Worm (Caenorhabditis elegans) whole organism, midembryonic: ENCODE data around the gene cyp-33A1.

Experiments
- T22C8.4 ChIP-seq: fragments of 200-800 bp; sonication (Bioruptor generic); IDR thresholded peaks from 2 replicates; pipeline ENCODE4 v1.3.6; 2022; ENCODE audit warnings: missing genetic modification characterization, missing compliant biosample characterization
- cog-1 ChIP-seq: sonication (generic microtip); optimal IDR thresholded peaks from 2 replicates; lab custom pipeline; 2016; ENCODE audit warnings: missing genetic modification characterization, missing compliant biosample characterization
- flt-1 ChIP-seq: fragments of 200-800 bp; sonication (Bioruptor generic); IDR thresholded peaks from 2 replicates; pipeline ENCODE4 v1.3.6; 2022; ENCODE audit warnings: missing genetic modification characterization, missing compliant biosample characterization
- med-1 ChIP-seq: sonication (generic microtip); optimal IDR thresholded peaks from 2 replicates; lab custom pipeline; 2017; ENCODE audit warnings: missing genetic modification characterization, mild to moderate bottlenecking, missing compliant biosample characterization, antibody characterized with exemption, missing genetic modification reagents; ENCODE audit not compliant: insufficient read depth
- ref-1 ChIP-seq: fragments of 200-800 bp; sonication (Bioruptor generic); conservative IDR thresholded peaks from 2 replicates; pipeline ENCODE4 v1.3.6; 2022; ENCODE audit warnings: missing genetic modification reagents, missing genetic modification characterization, missing compliant biosample characterization
- tab-1 ChIP-seq: fragments of 200-800 bp; sonication (Bioruptor generic); IDR thresholded peaks from 2 replicates; pipeline ENCODE4 v1.3.6; 2022; ENCODE audit warnings: missing genetic modification characterization, missing compliant biosample characterization
- ztf-23 ChIP-seq: fragments of 200-800 bp; sonication (Bioruptor generic); IDR thresholded peaks from 2 replicates; pipeline ENCODE4 v1.3.6; 2022; ENCODE audit warnings: missing genetic modification reagents, missing genetic modification characterization, missing compliant biosample characterization
- ztf-29 ChIP-seq: fragments of 200-800 bp; sonication (Bioruptor generic); IDR thresholded peaks from 2 replicates; pipeline ENCODE4 v1.3.6; 2022; ENCODE audit warnings: missing genetic modification reagents, missing genetic modification characterization, missing compliant biosample characterization

DNA sequence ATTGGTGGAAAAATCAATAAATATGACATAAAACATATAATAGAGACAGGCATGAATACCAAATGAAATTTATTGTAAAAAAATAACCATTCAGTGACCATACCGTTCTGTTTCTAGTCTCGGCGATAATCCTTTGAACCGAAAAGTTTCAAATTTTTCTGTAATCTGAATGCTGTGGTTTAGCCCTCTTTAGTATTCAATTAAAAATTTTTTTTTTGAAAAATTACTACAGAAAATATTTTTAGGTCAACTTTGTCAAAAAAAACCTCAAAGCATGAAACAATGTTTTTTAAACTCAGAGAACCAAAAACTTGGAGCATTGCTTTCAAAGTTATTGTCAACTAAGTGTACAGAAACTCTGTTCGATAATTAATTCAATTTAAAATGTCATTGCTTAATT, 27.3 kb upstream of the cyp-33A1 start, which contains the start of gene ZK105.11:
- no peak for TF ChIP-seq cog-1 (tag; lab: Kevin White, UChicago)
- TF ChIP-seq ref-1 (GFP tag; lab: Robert Waterston, UW), result no peak
- TF ChIP-seq med-1 (GFP tag; lab: Kevin White, UChicago), result no peak
- no peak for TF ChIP-seq ztf-29
- no peak for TF ChIP-seq flt-1 (GFP tag; lab: Robert Waterston, UW)
- TF ChIP-seq ztf-23 (GFP tag; lab: Robert Waterston, UW), result no peak
- TF ChIP-seq tab-1 (GFP tag; lab: Robert Waterston, UW), result no peak
- no peak for TF ChIP-seq T22C8.4
